Worm (Caenorhabditis elegans): ENCODE results near the gene C24D10.49.

The C24D10.49 gene

ce11 chrIV:5157226-5157625, at the start of gene C24D10.49:
TSS of gene C24D10.49 (minus strand) at chrIV:5157326.
- TF ChIP-seq dmd-4 (tag; optimal IDR thresholded peaks at IDR 0.05; ENCODE audit: borderline replicate concordance): no peak
- TF ChIP-seq ceh-22 (tag; optimal IDR thresholded peaks at IDR 0.05): no peak
- no peak for TF ChIP-seq ceh-48 (tag; optimal IDR thresholded peaks at IDR 0.05)
- TF ChIP-seq unc-55 (GFP tag; optimal IDR thresholded peaks at IDR 0.05): no peak
- no peak for TF ChIP-seq pqm-1 (tag; optimal IDR thresholded peaks at IDR 0.05)

ce11 chrIV:5206716-5207115, 49.6 kb upstream of the C24D10.49 start:
- TF ChIP-seq ceh-2 (tag; optimal IDR thresholded peaks at IDR 0.05) (no peak), pros-1 (tag; optimal IDR thresholded peaks at IDR 0.05) (no peak), ahr-1 (tag; optimal IDR thresholded peaks at IDR 0.05) (no peak), tbx-2 (tag; optimal IDR thresholded peaks at IDR 0.05) (no peak)

ce11 chrIV:5204573-5204972, 47.4 kb upstream of the C24D10.49 start, which contains the start of gene tni-4:
TSS of gene tni-4 (plus strand) at chrIV:5204591.
- TF ChIP-seq che-1 (tag; optimal IDR thresholded peaks at IDR 0.05) (no peak), nhr-232 (tag; optimal IDR thresholded peaks at IDR 0.05) (no peak), ztf-16 (tag; optimal IDR thresholded peaks at IDR 0.05) (no peak), rnt-1 (tag; optimal IDR thresholded peaks at IDR 0.05) (no peak), ttx-3 (tag; optimal IDR thresholded peaks at IDR 0.05) (no peak), unc-3 (GFP tag; conservative IDR thresholded peaks at IDR 0.05) (no peak), unc-3 (tag; optimal IDR thresholded peaks at IDR 0.05) (no peak), dmd-4 (tag; optimal IDR thresholded peaks at IDR 0.05; ENCODE audit: borderline replicate concordance) (no peak), ceh-45 (GFP tag; IDR thresholded peaks at IDR 0.05) (no peak), ceh-9 (tag; optimal IDR thresholded peaks at IDR 0.05) (no peak), lin-11 (tag; optimal IDR thresholded peaks at IDR 0.05) (no peak), pha-4 (tag; optimal IDR thresholded peaks at IDR 0.05) (no peak)

ce11 chrIV:5202575-5202974, 45.4 kb upstream of the C24D10.49 start:
- TF ChIP-seq nhr-232 (tag; optimal IDR thresholded peaks at IDR 0.05) (no peak), gmeb-2 (tag; optimal IDR thresholded peaks at IDR 0.05) (no peak), lim-6 (tag; optimal IDR thresholded peaks at IDR 0.05) (no peak), nfya-1 (tag; optimal IDR thresholded peaks at IDR 0.05) (no peak), hlh-8 (tag; optimal IDR thresholded peaks at IDR 0.05) (no peak), elt-2 (tag; optimal IDR thresholded peaks at IDR 0.05) (no peak), sdc-2 (tag; optimal IDR thresholded peaks at IDR 0.05) (no peak), sox-2 (GFP tag; IDR thresholded peaks at IDR 0.05) (no peak), nhr-11 (tag; optimal IDR thresholded peaks at IDR 0.05) (no peak), ztf-16 (tag; optimal IDR thresholded peaks at IDR 0.05) (no peak), hlh-30 (tag; optimal IDR thresholded peaks at IDR 0.05; ENCODE audit: insufficient read depth) (no peak), pag-3 (tag; optimal IDR thresholded peaks at IDR 0.05; ENCODE audit: borderline replicate concordance) (no peak), zip-5 (tag; optimal IDR thresholded peaks at IDR 0.05) (no peak)

ce11 chrIV:5200813-5201212, 43.7 kb upstream of the C24D10.49 start:
- TF ChIP-seq nfya-1 (tag; optimal IDR thresholded peaks at IDR 0.05): no peak
- no peak for TF ChIP-seq ets-4 (tag; optimal IDR thresholded peaks at IDR 0.05)
- TF ChIP-seq eyg-1 (tag; optimal IDR thresholded peaks at IDR 0.05): no peak
- no peak for TF ChIP-seq ceh-34 (tag; optimal IDR thresholded peaks at IDR 0.05)
- TF ChIP-seq pat-9 (tag; optimal IDR thresholded peaks at IDR 0.05): no peak
- TF ChIP-seq mec-3 (tag; optimal IDR thresholded peaks at IDR 0.05; ENCODE audit: borderline replicate concordance): no peak
- no peak for TF ChIP-seq sox-4 (tag; optimal IDR thresholded peaks at IDR 0.05)
- TF ChIP-seq hlh-6 (tag; optimal IDR thresholded peaks at IDR 0.05): no peak
- TF ChIP-seq pqm-1 (tag; optimal IDR thresholded peaks at IDR 0.05): no peak
- no peak for TF ChIP-seq ceh-9 (tag; optimal IDR thresholded peaks at IDR 0.05)
- TF ChIP-seq odd-2 (tag; optimal IDR thresholded peaks at IDR 0.05): no peak
- TF ChIP-seq Y22D7AL.16 (tag; optimal IDR thresholded peaks at IDR 0.05): no peak
- no peak for TF ChIP-seq ceh-48 (tag; optimal IDR thresholded peaks at IDR 0.05)
- TF ChIP-seq pros-1 (tag; optimal IDR thresholded peaks at IDR 0.05): no peak
- no peak for TF ChIP-seq pha-4 (tag; optimal IDR thresholded peaks at IDR 0.05)
- no peak for TF ChIP-seq tbx-2 (tag; optimal IDR thresholded peaks at IDR 0.05)
- no peak for TF ChIP-seq fkh-6 (tag; optimal IDR thresholded peaks at IDR 0.05)
- TF ChIP-seq zip-5 (tag; optimal IDR thresholded peaks at IDR 0.05): no peak
